Worm (Caenorhabditis elegans): ENCODE results near the gene cec-3.

- TF ChIP-seq fkh-10 (GFP tag; optimal IDR thresholded peaks at IDR 0.05): no peak
- no peak for TF ChIP-seq pag-3 (tag; optimal IDR thresholded peaks at IDR 0.05; ENCODE audit: borderline replicate concordance)
- TF ChIP-seq nhr-11 (tag; optimal IDR thresholded peaks at IDR 0.05): no peak
- no peak for TF ChIP-seq nfya-1 (tag; optimal IDR thresholded peaks at IDR 0.05)
- TF ChIP-seq pqm-1 (tag; optimal IDR thresholded peaks at IDR 0.05): no peak
- TF ChIP-seq madf-2 (tag; optimal IDR thresholded peaks at IDR 0.05): no peak
- no peak for TF ChIP-seq ama-1 (optimal IDR thresholded peaks at IDR 0.05)
These were observed 5.9 kb downstream of the cec-3 start for ce11 chrII:7851480-7851879.
